Fruit fly (Drosophila melanogaster): ENCODE results near the gene CG13738.

Gene CG13738

dm6 chr3L:13993742-13994719 lies 20.8 kb upstream of the CG13738 start, which contains the start of gene CtsK1 (continued):
- TF ChIP-seq CG10669 (GFP tag; optimal IDR thresholded peaks at IDR 0.05) (peak; percentile 43), CG11294 (GFP tag; IDR thresholded peaks at IDR 0.05) (peak; percentile 70), CG16779 (tag; optimal IDR thresholded peaks at IDR 0.05) (no peak), CG9139 (GFP tag; optimal IDR thresholded peaks at IDR 0.05) (no peak), acj6 (GFP tag; optimal IDR thresholded peaks at IDR 0.05) (peak; percentile 68), CG6276 (GFP tag; optimal IDR thresholded peaks at IDR 0.05) (no peak), Hr38 (GFP tag; optimal IDR thresholded peaks at IDR 0.05) (no peak), achi (GFP tag; optimal IDR thresholded peaks at IDR 0.05) (peak; percentile 64), salr (GFP tag; optimal IDR thresholded peaks at IDR 0.05) (no peak), Sox15 (GFP tag; optimal IDR thresholded peaks at IDR 0.05) (no peak), CG4318 (GFP tag; optimal IDR thresholded peaks at IDR 0.05) (no peak), CG10631 (GFP tag; optimal IDR thresholded peaks at IDR 0.05) (peak; percentile 46), vri (GFP tag; optimal IDR thresholded peaks at IDR 0.05) (no peak), Smox (GFP tag; optimal IDR thresholded peaks at IDR 0.05) (peak; percentile 58), lz (GFP tag; optimal IDR thresholded peaks at IDR 0.05) (peak; percentile 48), fd59A (GFP tag; optimal IDR thresholded peaks at IDR 0.05) (no peak), Hr39 (GFP tag; optimal IDR thresholded peaks at IDR 0.05) (peak; percentile 50), esn (GFP tag; optimal IDR thresholded peaks at IDR 0.05) (peak; percentile 71), Eip75B (GFP tag; optimal IDR thresholded peaks at IDR 0.05) (peak; percentile 60), dsx (GFP tag; optimal IDR thresholded peaks at IDR 0.05; ENCODE audit: poor library complexity, severe bottlenecking) (peak; percentile 18), CG11902 (GFP tag; optimal IDR thresholded peaks at IDR 0.05) (no peak), CG6163 (GFP tag; IDR thresholded peaks at IDR 0.05) (peak; percentile 78), CG15336 (GFP tag; IDR thresholded peaks at IDR 0.05) (peak; percentile 88), net (GFP tag; optimal IDR thresholded peaks at IDR 0.05) (peak; percentile 56), CG7368 (GFP tag; optimal IDR thresholded peaks at IDR 0.05) (no peak), Eip93F (GFP tag; optimal IDR thresholded peaks at IDR 0.05) (no peak), Ets96B (tag; optimal IDR thresholded peaks at IDR 0.05) (peak; percentile 44), CG31627 (GFP tag; optimal IDR thresholded peaks at IDR 0.05) (peak; percentile 38), CG8319 (GFP tag; optimal IDR thresholded peaks at IDR 0.05) (no peak), Ets21C (GFP tag; optimal IDR thresholded peaks at IDR 0.05) (no peak), Met (GFP tag; optimal IDR thresholded peaks at IDR 0.05) (peak; percentile 66), CG6854 (GFP tag; optimal IDR thresholded peaks at IDR 0.05) (no peak), dac (GFP tag; optimal IDR thresholded peaks at IDR 0.05) (no peak), CG3919 (GFP tag; optimal IDR thresholded peaks at IDR 0.05) (peak; percentile 52), Lpt (GFP tag; optimal IDR thresholded peaks at IDR 0.05) (no peak)

- TF ChIP-seq Sox14 (GFP tag; optimal IDR thresholded peaks at IDR 0.05) (no peak), eg (GFP tag; IDR thresholded peaks at IDR 0.05) (0 out of 3 replicates have a peak, but pooled peaks have one; percentile 5)
Measured at dm6 chr3L:13993233-13993741, 20.0 kb upstream of the CG13738 start, which contains the start of gene CG17364. Gene CG17364 (minus strand): TSS chr3L:13993400.

dm6 chr3L:13991314-13991713 lies 18.0 kb upstream of the CG13738 start:
- TF ChIP-seq OdsH (GFP tag; optimal IDR thresholded peaks at IDR 0.05) (no peak), net (GFP tag; optimal IDR thresholded peaks at IDR 0.05) (no peak), CG8319 (GFP tag; optimal IDR thresholded peaks at IDR 0.05) (no peak), Eip78C (GFP tag) (no peak), esn (GFP tag; optimal IDR thresholded peaks at IDR 0.05) (no peak), Sox14 (GFP tag; optimal IDR thresholded peaks at IDR 0.05) (no peak), CG10669 (GFP tag; optimal IDR thresholded peaks at IDR 0.05) (no peak), achi (GFP tag; optimal IDR thresholded peaks at IDR 0.05) (no peak), svp (GFP tag) (no peak), Hr39 (GFP tag; optimal IDR thresholded peaks at IDR 0.05) (no peak), Ets96B (tag; optimal IDR thresholded peaks at IDR 0.05) (no peak), CG3919 (GFP tag; optimal IDR thresholded peaks at IDR 0.05) (no peak), CG8632 (GFP tag; optimal IDR thresholded peaks at IDR 0.05) (no peak), Met (GFP tag; optimal IDR thresholded peaks at IDR 0.05) (no peak), dsx (GFP tag; optimal IDR thresholded peaks at IDR 0.05; ENCODE audit: poor library complexity, severe bottlenecking) (no peak)

Data from whole organism, prepupa.